Fruit fly (Drosophila melanogaster): ENCODE data around the gene defl.

dm6 chr3L:9680968-9681367 is 42.3 kb upstream of the defl start, which contains the start of gene alphaTub67C:
- TF ChIP-seq CG12605 (GFP tag; IDR thresholded peaks at IDR 0.05) (no peak), CG8159 (tag; optimal IDR thresholded peaks at IDR 0.05) (no peak), CG9948 (tag; optimal IDR thresholded peaks at IDR 0.05) (no peak), gl (tag; optimal IDR thresholded peaks at IDR 0.05) (no peak), Snoo (tag; optimal IDR thresholded peaks at IDR 0.05) (no peak), CG14655 (GFP tag; optimal IDR thresholded peaks at IDR 0.05) (no peak), D1 (tag; optimal IDR thresholded peaks at IDR 0.05) (no peak), CG17806 (tag; optimal IDR thresholded peaks at IDR 0.05) (no peak), EcR (GFP tag; optimal IDR thresholded peaks at IDR 0.05) (no peak), CG15710 (tag; optimal IDR thresholded peaks at IDR 0.05) (no peak), CG10348 (GFP tag; IDR thresholded peaks at IDR 0.05) (no peak), CG34367 (tag; optimal IDR thresholded peaks at IDR 0.05) (no peak), Pif1B (GFP tag; optimal IDR thresholded peaks at IDR 0.05) (no peak)
